Fruit fly (Drosophila melanogaster) whole organism, embryonic: ENCODE measurements around the gene Obp99d.

Experiments used
- Abd-B ChIP-seq: fragments of 200-800 bp; sonication (Bioruptor generic); optimal IDR thresholded peaks from 2 replicates; lab custom pipeline; 2018; ENCODE audit warnings: missing biosample characterization, mild to moderate bottlenecking, missing genetic modification characterization, moderate library complexity
- Aef1 ChIP-seq: fragments of 200-800 bp; sonication (Bioruptor generic); IDR thresholded peaks from 3 replicates; pipeline ENCODE4 v1.3.6; 2022; ENCODE audit warnings: missing biosample characterization, missing genetic modification characterization
- Antp ChIP-seq: fragments of 200-800 bp; sonication (Bioruptor generic); optimal IDR thresholded peaks from 3 replicates; lab custom pipeline; 2016; ENCODE audit warnings: missing biosample characterization, missing genetic modification characterization
- Asciz ChIP-seq: fragments of 200-800 bp; sonication (Bioruptor generic); optimal IDR thresholded peaks from 2 replicates; lab custom pipeline; 2017; ENCODE audit warnings: missing biosample characterization, mild to moderate bottlenecking, missing genetic modification characterization, missing genetic modification reagents
- CG10209 ChIP-seq: fragments of 200-800 bp; sonication (Bioruptor generic); optimal IDR thresholded peaks from 3 replicates; lab custom pipeline; 2017; ENCODE audit warnings: missing biosample characterization, mild to moderate bottlenecking, missing genetic modification characterization, missing genetic modification reagents
- CG10366 ChIP-seq: fragments of 200-800 bp; sonication (Bioruptor generic); IDR thresholded peaks from 2 replicates; pipeline ENCODE4 v1.3.6; 2022; ENCODE audit warnings: missing biosample characterization, missing genetic modification characterization
- CG10654 ChIP-seq: fragments of 200-800 bp; sonication (Bioruptor generic); optimal IDR thresholded peaks from 2 replicates; lab custom pipeline; 2016; ENCODE audit warnings: missing biosample characterization, missing genetic modification characterization
- CG13287 ChIP-seq: fragments of 200-800 bp; sonication (Bioruptor generic); IDR thresholded peaks from 2 replicates; pipeline ENCODE4 v1.3.6; 2022; ENCODE audit warnings: missing biosample characterization, missing genetic modification characterization; ENCODE audit not compliant: partially characterized antibody
- CG13296 ChIP-seq: fragments of 200-800 bp; sonication (Bioruptor generic); optimal IDR thresholded peaks from 3 replicates; lab custom pipeline; 2018; ENCODE audit warnings: missing biosample characterization, mild to moderate bottlenecking, missing genetic modification characterization
- CG1602 ChIP-seq: fragments of 200-800 bp; sonication (Bioruptor generic); optimal IDR thresholded peaks from 3 replicates; lab custom pipeline; 2016; ENCODE audit warnings: missing biosample characterization, missing genetic modification characterization
- CG17361 ChIP-seq: fragments of 200-800 bp; sonication (Bioruptor generic); IDR thresholded peaks from 3 replicates; pipeline ENCODE4 v1.3.6; 2022; ENCODE audit warnings: missing biosample characterization, missing genetic modification characterization
- CG18476 ChIP-seq: fragments of 200-800 bp; sonication (Bioruptor generic); optimal IDR thresholded peaks from 2 replicates; lab custom pipeline; 2016; ENCODE audit warnings: missing biosample characterization, mild to moderate bottlenecking, missing genetic modification characterization
- CG18599 ChIP-seq: fragments of 200-800 bp; sonication (Bioruptor generic); optimal IDR thresholded peaks from 3 replicates; lab custom pipeline; 2017; ENCODE audit warnings: missing biosample characterization, missing genetic modification characterization, mild to moderate bottlenecking, moderate library complexity, missing genetic modification reagents
- CG2202 ChIP-seq: fragments of 200-800 bp; sonication (Bioruptor generic); optimal IDR thresholded peaks from 2 replicates; lab custom pipeline; 2018; ENCODE audit warnings: missing biosample characterization, mild to moderate bottlenecking, missing genetic modification characterization
- CG2875 ChIP-seq: fragments of 200-800 bp; sonication (Bioruptor generic); optimal IDR thresholded peaks from 2 replicates; lab custom pipeline; 2017; ENCODE audit warnings: missing biosample characterization, mild to moderate bottlenecking, missing genetic modification characterization, missing genetic modification reagents
- CG32772 ChIP-seq: fragments of 200-800 bp; sonication (Bioruptor generic); IDR thresholded peaks from 2 replicates; pipeline ENCODE4 v1.3.6; 2022; ENCODE audit warnings: missing biosample characterization, missing genetic modification characterization
- CG34224 ChIP-seq: fragments of 200-800 bp; sonication (Bioruptor generic); IDR thresholded peaks from 3 replicates; pipeline ENCODE4 v1.3.6; 2022; ENCODE audit warnings: missing biosample characterization, missing genetic modification characterization; ENCODE audit not compliant: partially characterized antibody
- CG3847 ChIP-seq: fragments of 200-800 bp; sonication (Bioruptor generic); IDR thresholded peaks from 2 replicates; pipeline ENCODE4 v1.3.6; 2022; ENCODE audit warnings: missing biosample characterization, missing genetic modification characterization
- CG6683 ChIP-seq: fragments of 200-800 bp; sonication (Bioruptor generic); optimal IDR thresholded peaks from 2 replicates; lab custom pipeline; 2017; ENCODE audit warnings: missing biosample characterization, mild to moderate bottlenecking, missing genetic modification characterization, missing genetic modification reagents
- CG7556 ChIP-seq: fragments of 200-800 bp; sonication (Bioruptor generic); optimal IDR thresholded peaks from 2 replicates; lab custom pipeline; 2017; ENCODE audit warnings: missing biosample characterization, mild to moderate bottlenecking, missing genetic modification characterization
- CG7839 ChIP-seq: fragments of 200-800 bp; sonication (Bioruptor generic); optimal IDR thresholded peaks from 3 replicates; lab custom pipeline; 2018; ENCODE audit warnings: missing biosample characterization, mild to moderate bottlenecking, missing genetic modification characterization, moderate library complexity
- CG9727 ChIP-seq: fragments of 200-800 bp; sonication (Bioruptor generic); optimal IDR thresholded peaks from 3 replicates; lab custom pipeline; 2017; ENCODE audit warnings: missing biosample characterization, mild to moderate bottlenecking, missing genetic modification characterization
- CHES-1-like ChIP-seq: fragments of 200-800 bp; sonication (Bioruptor generic); optimal IDR thresholded peaks from 2 replicates; lab custom pipeline; 2016; ENCODE audit warnings: missing biosample characterization, missing genetic modification characterization
- Fer3 ChIP-seq: fragments of 200-800 bp; sonication (Bioruptor generic); optimal IDR thresholded peaks from 2 replicates; lab custom pipeline; 2018; ENCODE audit warnings: missing biosample characterization, mild to moderate bottlenecking, missing genetic modification characterization, moderate library complexity
- Hr3 ChIP-seq: fragments of 200-800 bp; sonication (Bioruptor generic); optimal IDR thresholded peaks from 3 replicates; lab custom pipeline; 2016; ENCODE audit warnings: missing biosample characterization, missing genetic modification characterization
- Lhr ChIP-seq: fragments of 200-800 bp; sonication (Bioruptor generic); optimal IDR thresholded peaks from 3 replicates; lab custom pipeline; 2017; ENCODE audit warnings: mild to moderate bottlenecking, missing biosample characterization, missing genetic modification reagents, missing genetic modification characterization
- NC2β ChIP-seq: fragments of 200-800 bp; sonication (Bioruptor generic); optimal IDR thresholded peaks from 2 replicates; lab custom pipeline; 2016; ENCODE audit warnings: missing biosample characterization, missing genetic modification characterization
- NfI ChIP-seq: fragments of 200-800 bp; sonication (Bioruptor generic); optimal IDR thresholded peaks from 3 replicates; lab custom pipeline; 2018; ENCODE audit warnings: missing biosample characterization, mild to moderate bottlenecking, missing genetic modification characterization, moderate library complexity
- Pdp1 ChIP-seq, 2 experiments: fragments of 200-800 bp; sonication (Bioruptor generic); optimal IDR thresholded peaks; 3 replicates each; lab custom pipeline; 2016; ENCODE audit warnings: missing biosample characterization in 2 of 2, missing genetic modification characterization in 2 of 2, mild to moderate bottlenecking in 1 of 2, moderate library complexity in 1 of 2
- Ptx1 ChIP-seq: fragments of 200-800 bp; sonication (Bioruptor generic); IDR thresholded peaks from 2 replicates; pipeline ENCODE4 v1.3.6; 2022; ENCODE audit warnings: missing biosample characterization, missing genetic modification characterization
- Six4 ChIP-seq: fragments of 200-800 bp; sonication (Bioruptor generic); optimal IDR thresholded peaks from 2 replicates; lab custom pipeline; 2016; ENCODE audit warnings: missing biosample characterization, missing genetic modification characterization
- Sox102F ChIP-seq: fragments of 200-800 bp; sonication (Bioruptor generic); optimal IDR thresholded peaks from 2 replicates; lab custom pipeline; 2018; ENCODE audit warnings: missing biosample characterization, mild to moderate bottlenecking, missing genetic modification characterization, moderate library complexity
- Xbp1 ChIP-seq: fragments of 200-800 bp; sonication (Bioruptor generic); optimal IDR thresholded peaks from 3 replicates; lab custom pipeline; 2016; ENCODE audit warnings: missing biosample characterization, mild to moderate bottlenecking, missing genetic modification characterization
- bab2 ChIP-seq: fragments of 200-800 bp; sonication (Bioruptor generic); optimal IDR thresholded peaks from 2 replicates; lab custom pipeline; 2016; ENCODE audit warnings: missing biosample characterization, missing genetic modification characterization
- chif ChIP-seq, 2 experiments: fragments of 200-800 bp; sonication (Bioruptor generic); optimal IDR thresholded peaks; 3 replicates each; lab custom pipeline; 2016; ENCODE audit warnings: missing biosample characterization in 2 of 2, missing genetic modification characterization in 2 of 2
- dmrt99B ChIP-seq: fragments of 200-800 bp; sonication (Bioruptor generic); optimal IDR thresholded peaks from 2 replicates; lab custom pipeline; 2018; ENCODE audit warnings: missing biosample characterization, mild to moderate bottlenecking, missing genetic modification characterization, moderate library complexity
- dpn ChIP-seq, 2 experiments: fragments of 200-800 bp; sonication (Bioruptor generic); optimal IDR thresholded peaks; 3 replicates each; lab custom pipeline; 2016; ENCODE audit warnings: missing biosample characterization in 2 of 2, missing genetic modification characterization in 2 of 2
- dysf ChIP-seq: fragments of 200-800 bp; sonication (Bioruptor generic); IDR thresholded peaks from 3 replicates; pipeline ENCODE4 v1.3.6; 2022; ENCODE audit warnings: missing biosample characterization, missing genetic modification characterization
- esg ChIP-seq: fragments of 200-800 bp; sonication (Bioruptor generic); conservative IDR thresholded peaks from 2 replicates; pipeline ENCODE4 v1.3.6; 2022; ENCODE audit warnings: missing biosample characterization, missing genetic modification characterization
- grau ChIP-seq: fragments of 200-800 bp; optimal IDR thresholded peaks from 3 replicates; lab custom pipeline; 2019; ENCODE audit warnings: missing biosample characterization, mild to moderate bottlenecking, missing genetic modification characterization, moderate library complexity
- ind ChIP-seq: fragments of 200-800 bp; sonication (Bioruptor generic); optimal IDR thresholded peaks from 3 replicates; lab custom pipeline; 2016; ENCODE audit warnings: missing biosample characterization, missing genetic modification characterization
- nmo ChIP-seq: fragments of 200-800 bp; sonication (Bioruptor generic); optimal IDR thresholded peaks from 2 replicates; lab custom pipeline; 2018; ENCODE audit warnings: missing biosample characterization, mild to moderate bottlenecking, missing genetic modification characterization, moderate library complexity
- phol ChIP-seq: fragments of 200-800 bp; sonication (Bioruptor generic); optimal IDR thresholded peaks from 3 replicates; lab custom pipeline; 2018; ENCODE audit warnings: missing biosample characterization, mild to moderate bottlenecking, missing genetic modification characterization, moderate library complexity
- pita ChIP-seq: fragments of 200-800 bp; sonication (Bioruptor generic); optimal IDR thresholded peaks from 2 replicates; lab custom pipeline; 2017; ENCODE audit warnings: missing biosample characterization, mild to moderate bottlenecking, missing genetic modification characterization
- prd ChIP-seq, 3 experiments: fragments of >200 bp in 2 of 3; fragments of 200-800 bp in 1 of 3; sonication (Bioruptor generic) in 1 of 3; optimal IDR thresholded peaks in 2 of 3; IDR thresholded peaks in 1 of 3; 2 replicates in 2 of 3; 3 replicates in 1 of 3; pipeline versions ENCODE4 v1.3.6 to Lab custom; 2017 to 2022; ENCODE audit warnings: missing biosample characterization in 1 of 3, missing genetic modification characterization in 1 of 3
- row ChIP-seq: fragments of 200-800 bp; sonication (Bioruptor generic); IDR thresholded peaks from 3 replicates; pipeline ENCODE4 v1.3.6; 2022; ENCODE audit warnings: missing biosample characterization, missing genetic modification characterization
- sens ChIP-seq: fragments of 200-800 bp; sonication (Bioruptor generic); peaks from one replicate; lab custom pipeline; 2016; ENCODE audit warnings: missing biosample characterization, missing genetic modification characterization
- tgo ChIP-seq: fragments of 200-800 bp; sonication (Bioruptor generic); IDR thresholded peaks from 3 replicates; pipeline ENCODE4 v1.3.6; 2022; ENCODE audit warnings: missing biosample characterization, missing genetic modification characterization
- tx ChIP-seq: fragments of 200-800 bp; sonication (Bioruptor generic); optimal IDR thresholded peaks from 2 replicates; lab custom pipeline; 2016; ENCODE audit warnings: missing biosample characterization, missing genetic modification characterization

The Obp99d gene

dm6 chr3R:29690539-29690852, 23.8 kb upstream of the Obp99d start (continued):
- TF ChIP-seq CG2202 (tag; lab: Kevin White, UChicago) (peak; percentile 13), CG9727 (GFP tag; lab: Kevin White, UChicago) (peak; percentile 33), Aef1 (peak; percentile 29; the same call in 1 of the 3 replicates), NC2β (GFP tag; lab: Kevin White, UChicago) (peak; percentile 6), bab2 (GFP tag; lab: Kevin White, UChicago) (peak; percentile 28), chif (GFP tag; optimal IDR thresholded peaks at IDR 0.05; lab: Kevin White, UChicago) (peak; percentile 4 to 46), CG13296 (GFP tag; lab: Kevin White, UChicago) (no peak), ind (GFP tag; lab: Kevin White, UChicago) (peak; percentile 19), nmo (GFP tag; lab: Kevin White, UChicago) (peak; percentile 60), dysf (peak; percentile 59), CG10654 (peak; percentile 4), CG10209 (GFP tag; lab: Kevin White, UChicago) (peak; percentile 52), CG34224 (GFP tag; lab: Robert Waterston, UW) (no peak), CG18476 (peak; percentile 2), CG13287 (GFP tag; lab: Robert Waterston, UW) (no peak), Fer3 (tag; lab: Kevin White, UChicago) (peak; percentile 45), phol (tag; lab: Kevin White, UChicago) (peak; percentile 61), CG32772 (GFP tag; lab: Robert Waterston, UW) (no peak), Abd-B (peak; percentile 51), NfI (GFP tag; lab: Kevin White, UChicago) (peak; percentile 7), Hr3 (GFP tag; lab: Kevin White, UChicago) (peak; percentile 34), dmrt99B (tag; lab: Kevin White, UChicago) (peak; percentile 81), Ptx1 (GFP tag; lab: Robert Waterston, UW) (peak; percentile 29; the same call in 1 of the 2 replicates), tx (GFP tag; lab: Kevin White, UChicago) (no peak), Six4 (GFP tag; lab: Kevin White, UChicago) (peak; percentile 7), prd (optimal IDR thresholded peaks at IDR 0.05; lab: Kevin White, UChicago) (no peak), prd (GFP tag; IDR thresholded peaks at IDR 0.05; lab: Robert Waterston, UW) (peak; percentile 36; the same call in 1 of the 3 replicates), grau (tag; lab: Kevin White, UChicago) (peak; percentile 58), Antp (GFP tag; lab: Kevin White, UChicago) (no peak), Pdp1 (GFP tag; optimal IDR thresholded peaks at IDR 0.05; lab: Kevin White, UChicago) (peak in 1 of 2 experiments; percentile 11), Sox102F (GFP tag; lab: Kevin White, UChicago) (peak; percentile 69), CHES-1-like (GFP tag; lab: Kevin White, UChicago) (no peak), CG18599 (GFP tag; lab: Kevin White, UChicago) (peak; percentile 22), CG17361 (0 out of 3 replicates have a peak, but pooled peaks have one; percentile 25), Xbp1 (GFP tag; lab: Kevin White, UChicago) (peak; percentile 37), CG10366 (GFP tag; lab: Robert Waterston, UW) (peak; percentile 22; the same call in 1 of the 2 replicates), CG7556 (GFP tag; lab: Kevin White, UChicago) (peak; percentile 46), tgo (GFP tag; lab: Robert Waterston, UW) (peak; percentile 19; the same call in 1 of the 3 replicates), row (GFP tag; lab: Robert Waterston, UW) (peak; percentile 68), CG6683 (GFP tag; lab: Kevin White, UChicago) (no peak), CG3847 (GFP tag; lab: Robert Waterston, UW) (0 out of 2 replicates have a peak, but pooled peaks have one; percentile 20), CG1602 (GFP tag; lab: Kevin White, UChicago) (peak; percentile 26), CG2875 (GFP tag; lab: Kevin White, UChicago) (peak; percentile 5), CG7839 (tag; lab: Kevin White, UChicago) (peak; percentile 58), Asciz (GFP tag; lab: Kevin White, UChicago) (peak; percentile 39), dpn (GFP tag; optimal IDR thresholded peaks at IDR 0.05; lab: Kevin White, UChicago) (peak in 1 of 2 experiments; percentile 21), esg (0 out of 2 replicates have a peak, but pooled peaks have one; percentile 38), sens (GFP tag; lab: Kevin White, UChicago) (peak; percentile 95), pita (GFP tag; lab: Kevin White, UChicago) (no peak), Lhr (GFP tag; lab: Kevin White, UChicago) (peak; percentile 2)
